Fruit fly (Drosophila melanogaster): Measurements from ENCODE around the gene aop.

aop gene

dm6 chr2L:2151544-2152290, 26.8 kb downstream of the aop start, which contains the start of gene AIF:
Gene AIF (plus strand): TSS chr2L:2151754.
- peak; percentile 44 for TF ChIP-seq Myc (optimal IDR thresholded peaks at IDR 0.05)
- no peak for TF ChIP-seq Sp1 (GFP tag; optimal IDR thresholded peaks at IDR 0.05)
- no peak for TF ChIP-seq rgr (GFP tag; optimal IDR thresholded peaks at IDR 0.05)
- no peak for TF ChIP-seq Hnf4 (GFP tag; optimal IDR thresholded peaks at IDR 0.05)
- no peak for TF ChIP-seq N (GFP tag; optimal IDR thresholded peaks at IDR 0.05)
- no peak for TF ChIP-seq CG9705 (GFP tag; optimal IDR thresholded peaks at IDR 0.05)
- no peak for TF ChIP-seq usp (GFP tag; optimal IDR thresholded peaks at IDR 0.05)

- TF ChIP-seq dmrt93B (GFP tag; optimal IDR thresholded peaks at IDR 0.05) (no peak), HLH106 (tag; optimal IDR thresholded peaks at IDR 0.05) (peak; percentile 93), N (GFP tag; optimal IDR thresholded peaks at IDR 0.05) (no peak), Dif (GFP tag; optimal IDR thresholded peaks at IDR 0.05; ENCODE audit: partially characterized antibody) (peak; percentile 46), Hnf4 (GFP tag; optimal IDR thresholded peaks at IDR 0.05) (no peak), dl (GFP tag; optimal IDR thresholded peaks at IDR 0.05; ENCODE audit: insufficient read depth in 1 of 2, partially characterized antibody in 2 of 2) (no peak), br (GFP tag; optimal IDR thresholded peaks at IDR 0.05) (no peak), sage (GFP tag; optimal IDR thresholded peaks at IDR 0.05) (no peak), pan (optimal IDR thresholded peaks at IDR 0.05) (no peak), foxo (GFP tag; optimal IDR thresholded peaks at IDR 0.05) (peak; percentile 60 to 92), CrebA (GFP tag; optimal IDR thresholded peaks at IDR 0.05; ENCODE audit: borderline replicate concordance) (no peak), Hr83 (GFP tag; optimal IDR thresholded peaks at IDR 0.05; ENCODE audit: poor library complexity, severe bottlenecking) (peak; percentile 20), brk (GFP tag; optimal IDR thresholded peaks at IDR 0.05) (no peak), ey (GFP tag; optimal IDR thresholded peaks at IDR 0.05) (peak; percentile 92), OdsH (GFP tag; optimal IDR thresholded peaks at IDR 0.05) (peak; percentile 88), fru (GFP tag; optimal IDR thresholded peaks at IDR 0.05) (no peak), CG9705 (GFP tag; optimal IDR thresholded peaks at IDR 0.05) (peak; percentile 81), Rel (GFP tag; optimal IDR thresholded peaks at IDR 0.05) (no peak), Rel (tag; optimal IDR thresholded peaks at IDR 0.05) (no peak), GATAd (GFP tag; optimal IDR thresholded peaks at IDR 0.05) (peak; percentile 52), Jra (GFP tag; optimal IDR thresholded peaks at IDR 0.05) (no peak), usp (GFP tag; optimal IDR thresholded peaks at IDR 0.05) (no peak), dsf (GFP tag; optimal IDR thresholded peaks at IDR 0.05; ENCODE audit: borderline replicate concordance) (peak; percentile 66), tai (GFP tag; optimal IDR thresholded peaks at IDR 0.05) (no peak), CG32264 (GFP tag; optimal IDR thresholded peaks at IDR 0.05) (peak; percentile 75), Hr78 (GFP tag; optimal IDR thresholded peaks at IDR 0.05) (no peak), jim (GFP tag; optimal IDR thresholded peaks at IDR 0.05) (no peak), lola (GFP tag; optimal IDR thresholded peaks at IDR 0.05) (no peak), psq (GFP tag; optimal IDR thresholded peaks at IDR 0.05) (peak; percentile 75), Myc (optimal IDR thresholded peaks at IDR 0.05) (no peak), Mio (GFP tag; optimal IDR thresholded peaks at IDR 0.05) (no peak), rgr (GFP tag; optimal IDR thresholded peaks at IDR 0.05) (peak; percentile 93), h (GFP tag; optimal IDR thresholded peaks at IDR 0.05) (no peak), sv (GFP tag; optimal IDR thresholded peaks at IDR 0.05) (peak; percentile 76), Sp1 (GFP tag; optimal IDR thresholded peaks at IDR 0.05) (peak; percentile 91), Vsx2 (GFP tag; optimal IDR thresholded peaks at IDR 0.05; ENCODE audit: partially characterized antibody) (no peak), woc (GFP tag; optimal IDR thresholded peaks at IDR 0.05) (no peak), Dfd (GFP tag; optimal IDR thresholded peaks at IDR 0.05) (no peak), Abd-B (GFP tag; optimal IDR thresholded peaks at IDR 0.05) (no peak)
Observed at dm6 chr2L:2147208-2147607, 31.3 kb downstream of the aop start, which contains the start of the genes CG11723 and Tbcd. Gene CG11723 (minus strand): TSS chr2L:2147275. Gene Tbcd (plus strand): TSS chr2L:2147518.
